Fruit fly (Drosophila melanogaster) whole organism, prepupa: Measurements from ENCODE around the gene CG3402.

Source experiments
- CG11762 ChIP-seq: fragments of 200-800 bp; sonication (Bioruptor generic); optimal IDR thresholded peaks from 3 replicates; lab custom pipeline; 2016; ENCODE audit warnings: missing biosample characterization, missing genetic modification characterization; ENCODE audit not compliant: insufficient read depth
- CG6854 ChIP-seq: fragments of 200-800 bp; sonication (Bioruptor generic); optimal IDR thresholded peaks from 2 replicates; lab custom pipeline; 2017; ENCODE audit warnings: missing biosample characterization, mild to moderate bottlenecking, missing genetic modification characterization
- CG8319 ChIP-seq: fragments of 200-800 bp; sonication (Bioruptor generic); optimal IDR thresholded peaks from 3 replicates; lab custom pipeline; 2016; ENCODE audit warnings: missing biosample characterization, missing genetic modification characterization
- Eip93F ChIP-seq: fragments of 200-800 bp; sonication (Bioruptor generic); optimal IDR thresholded peaks from 2 replicates; lab custom pipeline; 2016; ENCODE audit warnings: missing biosample characterization, mild to moderate bottlenecking, missing genetic modification characterization
- lz ChIP-seq: fragments of 200-800 bp; sonication (Bioruptor generic); optimal IDR thresholded peaks from 3 replicates; lab custom pipeline; 2016; ENCODE audit warnings: missing biosample characterization, missing genetic modification characterization
- net ChIP-seq: fragments of 200-800 bp; sonication (Bioruptor generic); optimal IDR thresholded peaks from 3 replicates; lab custom pipeline; 2016; ENCODE audit warnings: missing biosample characterization, missing genetic modification characterization
- salr ChIP-seq, 2 experiments: fragments of 200-800 bp; sonication (Bioruptor generic); optimal IDR thresholded peaks; 3 replicates each; lab custom pipeline; 2016 to 2018; ENCODE audit warnings: missing biosample characterization in 2 of 2, missing genetic modification characterization in 2 of 2, mild to moderate bottlenecking in 1 of 2
- ss ChIP-seq, 2 experiments: fragments of 200-800 bp; sonication (Bioruptor generic); optimal IDR thresholded peaks; 2 replicates in 1 of 2; 3 replicates in 1 of 2; lab custom pipeline; 2017 to 2018; ENCODE audit warnings: mild to moderate bottlenecking in 2 of 2, missing biosample characterization in 2 of 2, missing genetic modification characterization in 2 of 2, moderate library complexity in 1 of 2

dm6 chr3L:625899-626298 lies 26.8 kb downstream of the CG3402 start:
- TF ChIP-seq ss (GFP tag; optimal IDR thresholded peaks at IDR 0.05; lab: Kevin White, UChicago): no peak
- no peak for TF ChIP-seq CG6854 (GFP tag; lab: Kevin White, UChicago)
- TF ChIP-seq net (GFP tag; lab: Kevin White, UChicago): no peak
- TF ChIP-seq CG8319: no peak
- TF ChIP-seq CG11762 (GFP tag; lab: Kevin White, UChicago): no peak
- TF ChIP-seq Eip93F (GFP tag; lab: Kevin White, UChicago): no peak
- no peak for TF ChIP-seq lz (GFP tag; lab: Kevin White, UChicago)
- TF ChIP-seq salr (GFP tag; optimal IDR thresholded peaks at IDR 0.05; lab: Kevin White, UChicago): no peak
